Fruit fly (Drosophila melanogaster) whole organism, pupa: Measurements from ENCODE around the gene CG9988.

Source experiments
- CG10348 ChIP-seq: fragments of 200-800 bp; sonication (Bioruptor generic); IDR thresholded peaks from 2 replicates; pipeline ENCODE4 v1.3.6; 2022; ENCODE audit warnings: missing biosample characterization, missing genetic modification characterization
- CG12605 ChIP-seq: fragments of 200-800 bp; sonication (Bioruptor generic); IDR thresholded peaks from 2 replicates; pipeline ENCODE4 v1.3.6; 2022; ENCODE audit warnings: missing biosample characterization, missing genetic modification characterization
- CG13204 ChIP-seq: fragments of 200-800 bp; sonication (Bioruptor generic); optimal IDR thresholded peaks from 2 replicates; lab custom pipeline; 2018; ENCODE audit warnings: missing biosample characterization, mild to moderate bottlenecking, missing genetic modification characterization, moderate library complexity
- CG14655 ChIP-seq: fragments of 200-800 bp; sonication (Bioruptor generic); optimal IDR thresholded peaks from 3 replicates; lab custom pipeline; 2017; ENCODE audit warnings: mild to moderate bottlenecking, missing biosample characterization, missing genetic modification reagents, missing genetic modification characterization
- CG15710 ChIP-seq: fragments of 200-800 bp; sonication (Bioruptor generic); optimal IDR thresholded peaks from 2 replicates; lab custom pipeline; 2018; ENCODE audit warnings: missing biosample characterization, mild to moderate bottlenecking, missing genetic modification characterization, moderate library complexity
- CG17806 ChIP-seq: fragments of 200-800 bp; sonication (Bioruptor generic); optimal IDR thresholded peaks from 2 replicates; lab custom pipeline; 2018; ENCODE audit warnings: missing biosample characterization, mild to moderate bottlenecking, missing genetic modification characterization, moderate library complexity
- CG32121 ChIP-seq: fragments of 200-800 bp; sonication (Bioruptor generic); IDR thresholded peaks from 2 replicates; pipeline ENCODE4 v1.3.6; 2022; ENCODE audit warnings: missing biosample characterization, missing genetic modification characterization
- CG34367 ChIP-seq: fragments of 200-800 bp; sonication (Bioruptor generic); optimal IDR thresholded peaks from 2 replicates; lab custom pipeline; 2018; ENCODE audit warnings: missing biosample characterization, mild to moderate bottlenecking, missing genetic modification characterization
- CG4496 ChIP-seq: fragments of 200-800 bp; sonication (Bioruptor generic); IDR thresholded peaks from 3 replicates; pipeline ENCODE4 v1.3.6; 2022; ENCODE audit warnings: missing biosample characterization, missing genetic modification characterization
- CG8159 ChIP-seq: fragments of 200-800 bp; sonication (Bioruptor generic); optimal IDR thresholded peaks from 3 replicates; lab custom pipeline; 2018; ENCODE audit warnings: missing biosample characterization, mild to moderate bottlenecking, missing genetic modification characterization, moderate library complexity
- CG8301 ChIP-seq: fragments of 200-800 bp; sonication (Bioruptor generic); optimal IDR thresholded peaks from 2 replicates; lab custom pipeline; 2018; ENCODE audit warnings: missing biosample characterization, mild to moderate bottlenecking, missing genetic modification characterization
- CG9948 ChIP-seq: fragments of 200-800 bp; sonication (Bioruptor generic); optimal IDR thresholded peaks from 2 replicates; lab custom pipeline; 2018; ENCODE audit warnings: missing biosample characterization, mild to moderate bottlenecking, missing genetic modification characterization, moderate library complexity
- D1 ChIP-seq: fragments of 200-800 bp; sonication (Bioruptor generic); optimal IDR thresholded peaks from 2 replicates; lab custom pipeline; 2018; ENCODE audit warnings: missing biosample characterization, mild to moderate bottlenecking, missing genetic modification characterization, moderate library complexity
- EcR ChIP-seq: fragments of 200-800 bp; sonication (Bioruptor generic); optimal IDR thresholded peaks from 3 replicates; lab custom pipeline; 2019; ENCODE audit warnings: missing biosample characterization, missing genetic modification characterization, mild to moderate bottlenecking, moderate library complexity, missing genetic modification reagents
- Ets98B ChIP-seq: fragments of 200-800 bp; sonication (Bioruptor generic); IDR thresholded peaks from 2 replicates; pipeline ENCODE4 v1.3.6; 2022; ENCODE audit warnings: missing biosample characterization, missing genetic modification characterization
- Pif1A ChIP-seq: fragments of 200-800 bp; sonication (Bioruptor generic); optimal IDR thresholded peaks from 3 replicates; lab custom pipeline; 2016; ENCODE audit warnings: missing biosample characterization, missing genetic modification characterization
- Pif1B ChIP-seq: fragments of 200-800 bp; sonication (Bioruptor generic); optimal IDR thresholded peaks from 3 replicates; lab custom pipeline; 2016; ENCODE audit warnings: missing biosample characterization, missing genetic modification characterization
- Snoo ChIP-seq: fragments of 200-800 bp; sonication (Bioruptor generic); optimal IDR thresholded peaks from 3 replicates; lab custom pipeline; 2017; ENCODE audit warnings: missing biosample characterization, mild to moderate bottlenecking, missing genetic modification characterization, inconsistent platforms
- fd96Ca ChIP-seq: fragments of 200-800 bp; sonication (Bioruptor generic); IDR thresholded peaks from 3 replicates; pipeline ENCODE4 v1.3.6; 2022; ENCODE audit warnings: missing biosample characterization, missing genetic modification characterization
- gl ChIP-seq: fragments of 200-800 bp; sonication (Bioruptor generic); optimal IDR thresholded peaks from 2 replicates; lab custom pipeline; 2018; ENCODE audit warnings: missing biosample characterization, mild to moderate bottlenecking, missing genetic modification characterization
- rn ChIP-seq: fragments of 200-800 bp; sonication (Bioruptor generic); IDR thresholded peaks from 2 replicates; pipeline ENCODE4 v1.3.6; 2022; ENCODE audit warnings: missing biosample characterization, missing genetic modification characterization

The CG9988 gene

dm6 chr3R:28634981-28635930 is 955 bp upstream of the CG9988 start, which contains the start of gene CG10011:
Gene CG10011 (minus strand): TSS chr3R:28635099.
- TF ChIP-seq CG8159 (tag; lab: Kevin White, UChicago) (peak; percentile 7), CG32121 (GFP tag; lab: Robert Waterston, UW) (peak; percentile 36; the same call in 1 of the 2 replicates), Snoo (tag; lab: Kevin White, UChicago) (peak; percentile 1), CG9948 (tag; lab: Kevin White, UChicago) (no peak)

- TF ChIP-seq CG13204 (GFP tag; lab: Kevin White, UChicago), result no peak
- TF ChIP-seq fd96Ca (GFP tag; lab: Robert Waterston, UW), result no peak
- no peak for TF ChIP-seq Ets98B (GFP tag; lab: Robert Waterston, UW)
- no peak for TF ChIP-seq gl
- TF ChIP-seq CG8159 (tag; lab: Kevin White, UChicago), result no peak
- TF ChIP-seq CG9948 (tag; lab: Kevin White, UChicago), result no peak
- TF ChIP-seq Pif1B (GFP tag; lab: Kevin White, UChicago), result no peak
- TF ChIP-seq CG12605 (GFP tag; lab: Robert Waterston, UW), result no peak
- TF ChIP-seq, all 21 proteins: peak for 0
Measured at dm6 chr3R:28642791-28643190, 6.6 kb downstream of the CG9988 start, which contains the start of gene CG14062. Gene CG14062 (minus strand): TSS chr3R:28642891.

- no peak for TF ChIP-seq CG4496
- no peak for TF ChIP-seq CG12605 (GFP tag; lab: Robert Waterston, UW)
- TF ChIP-seq D1 (tag; lab: Kevin White, UChicago), result no peak
- no peak for TF ChIP-seq Pif1B (GFP tag; lab: Kevin White, UChicago)
- TF ChIP-seq CG10348 (GFP tag; lab: Robert Waterston, UW), result no peak
- TF ChIP-seq CG8301 (tag; lab: Kevin White, UChicago), result no peak
- no peak for TF ChIP-seq Ets98B (GFP tag; lab: Robert Waterston, UW)
- no peak for TF ChIP-seq CG32121 (GFP tag; lab: Robert Waterston, UW)
- TF ChIP-seq CG14655 (GFP tag; lab: Kevin White, UChicago), result no peak
- TF ChIP-seq gl, result no peak
- no peak for TF ChIP-seq CG15710 (tag; lab: Kevin White, UChicago)
- no peak for TF ChIP-seq Snoo (tag; lab: Kevin White, UChicago)
- no peak for TF ChIP-seq EcR (GFP tag; lab: Kevin White, UChicago)
Measured at dm6 chr3R:28650380-28650779, 14.2 kb downstream of the CG9988 start, which contains the start of gene CG31050. Gene CG31050 (minus strand): TSS chr3R:28650480.

dm6 chr3R:28654596-28654995 is 18.4 kb downstream of the CG9988 start:
- TF ChIP-seq CG15710 (tag; lab: Kevin White, UChicago), result no peak
- no peak for TF ChIP-seq Pif1B (GFP tag; lab: Kevin White, UChicago)
- TF ChIP-seq CG12605 (GFP tag; lab: Robert Waterston, UW), result no peak
- TF ChIP-seq EcR (GFP tag; lab: Kevin White, UChicago), result no peak
- TF ChIP-seq CG8301 (tag; lab: Kevin White, UChicago), result no peak

- TF ChIP-seq Pif1A (GFP tag; lab: Kevin White, UChicago), result no peak
- no peak for TF ChIP-seq CG9948 (tag; lab: Kevin White, UChicago)
- no peak for TF ChIP-seq Pif1B (GFP tag; lab: Kevin White, UChicago)
- no peak for TF ChIP-seq CG13204 (GFP tag; lab: Kevin White, UChicago)
- TF ChIP-seq CG14655 (GFP tag; lab: Kevin White, UChicago), result no peak
Measured at dm6 chr3R:28656127-28656715, 20.0 kb downstream of the CG9988 start.

- TF ChIP-seq Pif1A (GFP tag; lab: Kevin White, UChicago) (no peak), Ets98B (GFP tag; lab: Robert Waterston, UW) (no peak), Snoo (tag; lab: Kevin White, UChicago) (no peak), CG9948 (tag; lab: Kevin White, UChicago) (no peak), CG14655 (GFP tag; lab: Kevin White, UChicago) (no peak), Pif1B (GFP tag; lab: Kevin White, UChicago) (no peak), CG17806 (no peak), CG13204 (GFP tag; lab: Kevin White, UChicago) (no peak), CG12605 (GFP tag; lab: Robert Waterston, UW) (no peak), fd96Ca (GFP tag; lab: Robert Waterston, UW) (no peak), CG32121 (GFP tag; lab: Robert Waterston, UW) (no peak), CG8301 (tag; lab: Kevin White, UChicago) (no peak), CG8159 (tag; lab: Kevin White, UChicago) (no peak), CG4496 (no peak), D1 (tag; lab: Kevin White, UChicago) (no peak), gl (no peak), CG34367 (tag; lab: Kevin White, UChicago) (no peak), rn (no peak), EcR (GFP tag; lab: Kevin White, UChicago) (no peak)
Measured at dm6 chr3R:28662956-28663355, 26.7 kb downstream of the CG9988 start.
